Fruit fly (Drosophila melanogaster) whole organism, embryonic: Measurements from ENCODE around the gene RpS2.

Experiments
- Atf-2 ChIP-seq: fragments of 200-800 bp; sonication (Bioruptor generic); optimal IDR thresholded peaks from 2 replicates; lab custom pipeline; 2016; ENCODE audit warnings: missing biosample characterization, missing genetic modification characterization
- BEAF-32 ChIP-seq: fragments of 200-800 bp; sonication (Bioruptor generic); optimal IDR thresholded peaks from 3 replicates; lab custom pipeline; 2017; ENCODE audit warnings: missing biosample characterization, missing genetic modification characterization, mild to moderate bottlenecking, moderate library complexity, missing genetic modification reagents
- CG10462 ChIP-seq: fragments of 200-800 bp; sonication (Bioruptor generic); optimal IDR thresholded peaks from 2 replicates; lab custom pipeline; 2016; ENCODE audit warnings: missing biosample characterization, missing genetic modification characterization
- CG10654 ChIP-seq: fragments of 200-800 bp; sonication (Bioruptor generic); optimal IDR thresholded peaks from 2 replicates; lab custom pipeline; 2016; ENCODE audit warnings: missing biosample characterization, missing genetic modification characterization
- CG12744 ChIP-seq: fragments of 200-800 bp; sonication (Bioruptor generic); optimal IDR thresholded peaks from 2 replicates; lab custom pipeline; 2016; ENCODE audit warnings: missing biosample characterization, missing genetic modification characterization
- CG14014 ChIP-seq: fragments of 200-800 bp; sonication (Bioruptor generic); IDR thresholded peaks from 2 replicates; pipeline ENCODE4 v1.3.6; 2022; ENCODE audit warnings: missing biosample characterization, missing genetic modification characterization
- CG1647 ChIP-seq: fragments of 200-800 bp; sonication (Bioruptor generic); optimal IDR thresholded peaks from 3 replicates; lab custom pipeline; 2016; ENCODE audit warnings: missing biosample characterization, missing genetic modification characterization
- CG17802 ChIP-seq: fragments of 200-800 bp; sonication (Bioruptor generic); optimal IDR thresholded peaks from 2 replicates; lab custom pipeline; 2018; ENCODE audit warnings: missing biosample characterization, mild to moderate bottlenecking, missing genetic modification characterization, moderate library complexity
- CG1792 ChIP-seq: fragments of 200-800 bp; sonication (Bioruptor generic); optimal IDR thresholded peaks from 2 replicates; lab custom pipeline; 2016; ENCODE audit warnings: missing biosample characterization, missing genetic modification characterization
- CG33213 ChIP-seq: fragments of 200-800 bp; sonication (Bioruptor generic); optimal IDR thresholded peaks from 3 replicates; lab custom pipeline; 2016; ENCODE audit warnings: missing biosample characterization, missing genetic modification characterization
- CG4707 ChIP-seq: fragments of 200-800 bp; sonication (Bioruptor generic); optimal IDR thresholded peaks from 2 replicates; lab custom pipeline; 2018; ENCODE audit warnings: missing biosample characterization, mild to moderate bottlenecking, missing genetic modification characterization, moderate library complexity
- CG6272 ChIP-seq: fragments of 200-800 bp; sonication (Bioruptor generic); IDR thresholded peaks from 2 replicates; pipeline ENCODE4 v1.3.6; 2022; ENCODE audit warnings: missing biosample characterization, missing genetic modification characterization
- CG7786 ChIP-seq: fragments of 200-800 bp; sonication (Bioruptor generic); optimal IDR thresholded peaks from 2 replicates; lab custom pipeline; 2016; ENCODE audit warnings: missing biosample characterization, missing genetic modification characterization
- CG9215 ChIP-seq: fragments of 200-800 bp; sonication (Bioruptor generic); IDR thresholded peaks from 2 replicates; pipeline ENCODE4 v1.3.6; 2022; ENCODE audit warnings: missing biosample characterization, missing genetic modification characterization
- CkIIα-i1 ChIP-seq: fragments of 200-800 bp; sonication (Bioruptor generic); IDR thresholded peaks from 2 replicates; pipeline ENCODE4 v1.3.6; 2022; ENCODE audit warnings: missing biosample characterization, missing genetic modification characterization
- CrebB ChIP-seq: fragments of 200-800 bp; sonication (Bioruptor generic); optimal IDR thresholded peaks from 3 replicates; lab custom pipeline; 2018; ENCODE audit warnings: missing biosample characterization, mild to moderate bottlenecking, missing genetic modification characterization
- D ChIP-seq, 2 experiments: fragments of 200-800 bp in 1 of 2; fragments of >200 bp in 1 of 2; sonication (Bioruptor generic) in 1 of 2; optimal IDR thresholded peaks; 2 replicates in 1 of 2; 3 replicates in 1 of 2; lab custom pipeline; 2017; ENCODE audit warnings: mild to moderate bottlenecking in 1 of 2, missing biosample characterization in 1 of 2, missing genetic modification characterization in 1 of 2, missing genetic modification reagents in 1 of 2
- Dbx ChIP-seq: fragments of 200-800 bp; sonication (Bioruptor generic); IDR thresholded peaks from 3 replicates; pipeline ENCODE4 v1.3.6; 2022; ENCODE audit warnings: missing biosample characterization, missing genetic modification characterization
- MTF-1 ChIP-seq: fragments of 200-800 bp; sonication (Bioruptor generic); optimal IDR thresholded peaks from 2 replicates; lab custom pipeline; 2018; ENCODE audit warnings: missing biosample characterization, mild to moderate bottlenecking, missing genetic modification characterization, borderline replicate concordance
- NfI ChIP-seq: fragments of 200-800 bp; sonication (Bioruptor generic); optimal IDR thresholded peaks from 3 replicates; lab custom pipeline; 2018; ENCODE audit warnings: missing biosample characterization, mild to moderate bottlenecking, missing genetic modification characterization, moderate library complexity
- Oli ChIP-seq: fragments of 200-800 bp; sonication (Bioruptor generic); optimal IDR thresholded peaks from 2 replicates; lab custom pipeline; 2018; ENCODE audit warnings: missing biosample characterization, mild to moderate bottlenecking, missing genetic modification characterization, moderate library complexity
- Ptx1 ChIP-seq: fragments of 200-800 bp; sonication (Bioruptor generic); IDR thresholded peaks from 2 replicates; pipeline ENCODE4 v1.3.6; 2022; ENCODE audit warnings: missing biosample characterization, missing genetic modification characterization
- Sry-β ChIP-seq: fragments of 200-800 bp; sonication (Bioruptor generic); optimal IDR thresholded peaks from 2 replicates; lab custom pipeline; 2018; ENCODE audit warnings: missing biosample characterization, mild to moderate bottlenecking, missing genetic modification characterization, moderate library complexity
- Sry-δ ChIP-seq: fragments of 200-800 bp; sonication (Bioruptor generic); optimal IDR thresholded peaks from 2 replicates; lab custom pipeline; 2016; ENCODE audit warnings: missing biosample characterization, missing genetic modification characterization
- Xrp1 ChIP-seq: fragments of 200-800 bp; sonication (Bioruptor generic); IDR thresholded peaks from 2 replicates; pipeline ENCODE4 v1.3.6; 2022; ENCODE audit warnings: missing biosample characterization, missing genetic modification characterization
- ap ChIP-seq: fragments of 200-800 bp; sonication (Bioruptor generic); IDR thresholded peaks from 2 replicates; pipeline ENCODE4 v1.3.6; 2022; ENCODE audit warnings: missing biosample characterization, missing genetic modification characterization
- bigmax ChIP-seq: fragments of 200-800 bp; sonication (Bioruptor generic); optimal IDR thresholded peaks from 2 replicates; lab custom pipeline; 2018; ENCODE audit warnings: missing biosample characterization, mild to moderate bottlenecking, missing genetic modification characterization
- cad ChIP-seq: fragments of >200 bp; optimal IDR thresholded peaks from 2 replicates; lab custom pipeline; 2017; ENCODE audit warnings: missing biosample characterization, missing genetic modification characterization
- cas ChIP-seq: fragments of 200-800 bp; sonication (Bioruptor generic); IDR thresholded peaks from 2 replicates; pipeline ENCODE4 v1.3.6; 2022; ENCODE audit warnings: missing biosample characterization, missing genetic modification characterization
- cg ChIP-seq: fragments of 200-800 bp; sonication (Bioruptor generic); optimal IDR thresholded peaks from 3 replicates; lab custom pipeline; 2019; ENCODE audit warnings: missing biosample characterization, mild to moderate bottlenecking, missing genetic modification characterization, moderate library complexity
- chn ChIP-seq: fragments of 200-800 bp; sonication (Bioruptor generic); optimal IDR thresholded peaks from 2 replicates; lab custom pipeline; 2016; ENCODE audit warnings: missing biosample characterization, missing genetic modification characterization
- croc ChIP-seq: fragments of 200-800 bp; sonication (Bioruptor generic); conservative IDR thresholded peaks from 3 replicates; pipeline ENCODE4 v1.3.6; 2022; ENCODE audit warnings: missing biosample characterization, missing genetic modification characterization
- gcm ChIP-seq: fragments of 200-800 bp; sonication (Bioruptor generic); optimal IDR thresholded peaks from 2 replicates; lab custom pipeline; 2019; ENCODE audit warnings: missing biosample characterization, mild to moderate bottlenecking, missing genetic modification characterization, moderate library complexity
- gfzf ChIP-seq: fragments of 200-800 bp; sonication (Bioruptor generic); optimal IDR thresholded peaks from 2 replicates; lab custom pipeline; 2016; ENCODE audit warnings: missing biosample characterization, mild to moderate bottlenecking, missing genetic modification characterization, moderate library complexity
- kay ChIP-seq: fragments of 200-800 bp; sonication (Bioruptor generic); optimal IDR thresholded peaks from 2 replicates; lab custom pipeline; 2016; ENCODE audit warnings: missing biosample characterization, missing genetic modification characterization
- lmd ChIP-seq: fragments of 200-800 bp; sonication (Bioruptor generic); IDR thresholded peaks from 2 replicates; pipeline ENCODE4 v1.3.6; 2022; ENCODE audit warnings: missing biosample characterization, missing genetic modification characterization
- lov ChIP-seq, 2 experiments: fragments of 200-800 bp in 1 of 2; fragments of >200 bp in 1 of 2; sonication (Bioruptor generic) in 1 of 2; IDR thresholded peaks in 1 of 2; optimal IDR thresholded peaks in 1 of 2; 2 replicates in 1 of 2; 3 replicates in 1 of 2; pipeline versions ENCODE4 v1.3.6 to Lab custom; 2017 to 2022; ENCODE audit warnings: missing biosample characterization in 1 of 2, missing genetic modification characterization in 1 of 2
- luna ChIP-seq: fragments of 200-800 bp; sonication (Bioruptor generic); optimal IDR thresholded peaks from 2 replicates; lab custom pipeline; 2016; ENCODE audit warnings: missing biosample characterization, missing genetic modification characterization
- prd ChIP-seq, 3 experiments: fragments of >200 bp in 2 of 3; fragments of 200-800 bp in 1 of 3; sonication (Bioruptor generic) in 1 of 3; optimal IDR thresholded peaks in 2 of 3; IDR thresholded peaks in 1 of 3; 2 replicates in 2 of 3; 3 replicates in 1 of 3; pipeline versions ENCODE4 v1.3.6 to Lab custom; 2017 to 2022; ENCODE audit warnings: missing biosample characterization in 1 of 3, missing genetic modification characterization in 1 of 3
- seq ChIP-seq: fragments of 200-800 bp; sonication (Bioruptor generic); IDR thresholded peaks from 2 replicates; pipeline ENCODE4 v1.3.6; 2022; ENCODE audit warnings: missing biosample characterization, missing genetic modification characterization
- sima ChIP-seq: fragments of 200-800 bp; sonication (Bioruptor generic); optimal IDR thresholded peaks from 2 replicates; lab custom pipeline; 2016; ENCODE audit warnings: missing biosample characterization, missing genetic modification characterization
- sna ChIP-seq: fragments of 200-800 bp; sonication (Bioruptor generic); IDR thresholded peaks from 2 replicates; pipeline ENCODE4 v1.3.6; 2022; ENCODE audit warnings: missing biosample characterization, missing genetic modification characterization; ENCODE audit not compliant: partially characterized antibody
- so ChIP-seq: fragments of 200-800 bp; sonication (Bioruptor generic); IDR thresholded peaks from 3 replicates; pipeline ENCODE4 v1.3.6; 2022; ENCODE audit warnings: missing biosample characterization, missing genetic modification characterization
- tgo ChIP-seq: fragments of 200-800 bp; sonication (Bioruptor generic); IDR thresholded peaks from 3 replicates; pipeline ENCODE4 v1.3.6; 2022; ENCODE audit warnings: missing biosample characterization, missing genetic modification characterization
- tll ChIP-seq, 2 experiments: fragments of 200-800 bp in 1 of 2; fragments of >200 bp in 1 of 2; sonication (Bioruptor generic) in 1 of 2; optimal IDR thresholded peaks; 2 replicates each; lab custom pipeline; 2017 to 2019; ENCODE audit warnings: missing biosample characterization in 2 of 2, missing genetic modification characterization in 2 of 2, mild to moderate bottlenecking in 1 of 2, moderate library complexity in 1 of 2
- twi ChIP-seq: fragments of 200-800 bp; optimal IDR thresholded peaks from 2 replicates; lab custom pipeline; 2019; ENCODE audit warnings: missing biosample characterization, mild to moderate bottlenecking, missing genetic modification characterization, moderate library complexity
- vvl ChIP-seq: fragments of 200-800 bp; sonication (Bioruptor generic); IDR thresholded peaks from 2 replicates; pipeline ENCODE4 v1.3.6; 2022; ENCODE audit warnings: missing biosample characterization, missing genetic modification characterization
- yki ChIP-seq: fragments of >200 bp; optimal IDR thresholded peaks from 3 replicates; lab custom pipeline; 2018

Gene RpS2

dm6 chr2L:9915011-9915850, 17.9 kb upstream of the RpS2 start, which contains the start of gene yip2 (continued):
- peak; percentile 53 for TF ChIP-seq CG7786 (GFP tag; lab: Kevin White, UChicago)
- TF ChIP-seq tgo (GFP tag; lab: Robert Waterston, UW) = peak; percentile 75
- TF ChIP-seq sna (GFP tag; lab: Robert Waterston, UW) = no peak
- peak; percentile 48 for TF ChIP-seq CG1792
- TF ChIP-seq CG14014 (GFP tag; lab: Robert Waterston, UW) = peak; percentile 70
- no peak for TF ChIP-seq sima
- TF ChIP-seq CG9215 (GFP tag; lab: Robert Waterston, UW) = no peak
- no peak for TF ChIP-seq luna (GFP tag; lab: Kevin White, UChicago)
- TF ChIP-seq bigmax (GFP tag; lab: Kevin White, UChicago) = no peak
- no peak for TF ChIP-seq CG33213 (GFP tag; lab: Kevin White, UChicago)
- TF ChIP-seq lov (optimal IDR thresholded peaks at IDR 0.05; lab: Kevin White, UChicago) = no peak
- no peak for TF ChIP-seq lov (GFP tag; IDR thresholded peaks at IDR 0.05; lab: Robert Waterston, UW)
- TF ChIP-seq croc (GFP tag; lab: Robert Waterston, UW) = no peak
- TF ChIP-seq kay (GFP tag; lab: Kevin White, UChicago) = peak; percentile 74
- no peak for TF ChIP-seq cg
- TF ChIP-seq cad (GFP tag; lab: Kevin White, UChicago) = no peak
- TF ChIP-seq NfI (GFP tag; lab: Kevin White, UChicago) = peak; percentile 58
- peak; percentile 59 for TF ChIP-seq CG4707 (GFP tag; lab: Kevin White, UChicago)
- peak; percentile 40; the same call in 1 of the 2 replicates for TF ChIP-seq lmd (GFP tag; lab: Robert Waterston, UW)
- TF ChIP-seq CG1647 (GFP tag; lab: Kevin White, UChicago) = no peak
- no peak for TF ChIP-seq yki (lab: Kevin White, UChicago)
- TF ChIP-seq D (optimal IDR thresholded peaks at IDR 0.05; lab: Kevin White, UChicago) = no peak
- TF ChIP-seq D (GFP tag; optimal IDR thresholded peaks at IDR 0.05; lab: Kevin White, UChicago) = no peak
- TF ChIP-seq CG6272 = no peak
- TF ChIP-seq cas (GFP tag; lab: Robert Waterston, UW) = 0 out of 2 replicates have a peak, but pooled peaks have one; percentile 10
- TF ChIP-seq CG12744 (GFP tag; lab: Kevin White, UChicago) = peak; percentile 7
- TF ChIP-seq Atf-2 = no peak
- no peak for TF ChIP-seq gfzf (GFP tag; lab: Kevin White, UChicago)
- TF ChIP-seq Xrp1 (GFP tag; lab: Robert Waterston, UW) = peak; percentile 53; the same call in 1 of the 2 replicates
- peak; percentile 18 for TF ChIP-seq CG10462 (GFP tag; lab: Kevin White, UChicago)
- no peak for TF ChIP-seq MTF-1 (GFP tag; lab: Kevin White, UChicago)
- no peak for TF ChIP-seq CG10654 (GFP tag; lab: Kevin White, UChicago)
- peak; percentile 59 for TF ChIP-seq Dbx (GFP tag; lab: Robert Waterston, UW)
- peak; percentile 83 for TF ChIP-seq vvl (GFP tag; lab: Robert Waterston, UW)
- peak; percentile 2 for TF ChIP-seq BEAF-32 (GFP tag; lab: Kevin White, UChicago)
- peak; percentile 52 for TF ChIP-seq ap (GFP tag; lab: Robert Waterston, UW)
- TF ChIP-seq seq (GFP tag; lab: Robert Waterston, UW) = peak; percentile 46; the same call in 1 of the 2 replicates
- TF ChIP-seq tll (GFP tag; optimal IDR thresholded peaks at IDR 0.05; lab: Kevin White, UChicago) = no peak
- no peak for TF ChIP-seq twi
- TF ChIP-seq CrebB = peak; percentile 68
- TF ChIP-seq CG17802 (tag; lab: Kevin White, UChicago) = no peak
- TF ChIP-seq Ptx1 (GFP tag; lab: Robert Waterston, UW) = peak; percentile 52; the same call in 1 of the 2 replicates
- no peak for TF ChIP-seq Sry-β (GFP tag; lab: Kevin White, UChicago)
- peak; percentile 34 for TF ChIP-seq chn (GFP tag; lab: Kevin White, UChicago)
- TF ChIP-seq CkIIα-i1 (GFP tag; lab: Robert Waterston, UW) = no peak
- TF ChIP-seq prd (optimal IDR thresholded peaks at IDR 0.05; lab: Kevin White, UChicago) = no peak
- TF ChIP-seq prd (GFP tag; IDR thresholded peaks at IDR 0.05; lab: Robert Waterston, UW) = peak; percentile 65
- TF ChIP-seq Sry-δ = no peak
- peak; percentile 57 for TF ChIP-seq gcm (GFP tag; lab: Kevin White, UChicago)
- TF ChIP-seq so (GFP tag; lab: Robert Waterston, UW) = peak; percentile 80; the same call in 2 of the 3 replicates
- TF ChIP-seq Oli (tag; lab: Kevin White, UChicago) = peak; percentile 49
